Worm (Caenorhabditis elegans) whole organism, L3 larva: ENCODE data around the gene K01H12.4.
A peak's percentile ranks its signal among the peaks of the same experiment; 100 is the strongest.

ENCODE experiments used
- ceh-16 ChIP-seq: sonication (generic microtip); optimal IDR thresholded peaks from 2 replicates; lab custom pipeline; 2017; ENCODE audit warnings: missing biosample characterization, missing genetic modification characterization
- daf-12 ChIP-seq: fragments of 150-350 bp; optimal IDR thresholded peaks from 2 replicates; lab custom pipeline; 2014; ENCODE audit warnings: missing biosample characterization, missing genetic modification reagents, missing genetic modification characterization
- elt-1 ChIP-seq: fragments of 150-350 bp; optimal IDR thresholded peaks from 2 replicates; lab custom pipeline; 2014; ENCODE audit warnings: missing biosample characterization, missing genetic modification characterization
- elt-2 ChIP-seq: sonication (generic microtip); optimal IDR thresholded peaks from 2 replicates; lab custom pipeline; 2016; ENCODE audit warnings: missing genetic modification reagents, mild to moderate bottlenecking, missing genetic modification characterization, missing compliant biosample characterization
- jun-1 ChIP-seq: fragments of 150-350 bp; optimal IDR thresholded peaks from 2 replicates; lab custom pipeline; 2014; ENCODE audit warnings: missing biosample characterization, missing genetic modification reagents, missing genetic modification characterization
- lin-15B ChIP-seq: fragments of 150-350 bp; optimal IDR thresholded peaks from 2 replicates; lab custom pipeline; 2014; ENCODE audit warnings: missing biosample characterization, missing genetic modification characterization
- lin-39 ChIP-seq: fragments of 150-350 bp; optimal IDR thresholded peaks from 2 replicates; lab custom pipeline; 2018; ENCODE audit warnings: missing biosample characterization, missing genetic modification reagents, missing genetic modification characterization
- lsy-12 ChIP-seq: sonication (generic microtip); optimal IDR thresholded peaks from 2 replicates; lab custom pipeline; 2016; ENCODE audit warnings: mild to moderate bottlenecking, missing genetic modification characterization, missing compliant biosample characterization
- mdl-1 ChIP-seq: fragments of 150-350 bp; optimal IDR thresholded peaks from 2 replicates; lab custom pipeline; 2014; ENCODE audit warnings: missing biosample characterization, missing genetic modification characterization
- nfya-1 ChIP-seq: sonication (generic microtip); optimal IDR thresholded peaks from 2 replicates; lab custom pipeline; 2017; ENCODE audit warnings: missing genetic modification characterization, mild to moderate bottlenecking, missing compliant biosample characterization, antibody characterized with exemption, moderate library complexity; ENCODE audit not compliant: insufficient read depth
- nhr-11 ChIP-seq: fragments of 150-350 bp; optimal IDR thresholded peaks from 2 replicates; lab custom pipeline; 2014; ENCODE audit warnings: missing biosample characterization, missing genetic modification characterization
- nhr-67 ChIP-seq: fragments of 150-350 bp; optimal IDR thresholded peaks from 2 replicates; lab custom pipeline; 2014; ENCODE audit warnings: missing biosample characterization, missing genetic modification characterization
- pha-4 ChIP-seq: fragments of 150-350 bp; optimal IDR thresholded peaks from 2 replicates; lab custom pipeline; 2014; ENCODE audit warnings: missing biosample characterization, missing genetic modification reagents, missing genetic modification characterization
- pqm-1 ChIP-seq: fragments of 150-350 bp; optimal IDR thresholded peaks from 2 replicates; lab custom pipeline; 2017; ENCODE audit warnings: missing biosample characterization, missing genetic modification characterization, inconsistent platforms
- snpc-4 ChIP-seq: fragments of 150-350 bp; optimal IDR thresholded peaks from 2 replicates; lab custom pipeline; 2014; ENCODE audit warnings: missing biosample characterization, missing genetic modification characterization
- zag-1 ChIP-seq: fragments of 150-350 bp; optimal IDR thresholded peaks from 2 replicates; lab custom pipeline; 2014; ENCODE audit warnings: missing biosample characterization, missing genetic modification characterization
- ztf-4 ChIP-seq: fragments of 150-350 bp; optimal IDR thresholded peaks from 2 replicates; lab custom pipeline; 2014; ENCODE audit warnings: missing biosample characterization, missing genetic modification characterization

K01H12.4 gene

DNA sequence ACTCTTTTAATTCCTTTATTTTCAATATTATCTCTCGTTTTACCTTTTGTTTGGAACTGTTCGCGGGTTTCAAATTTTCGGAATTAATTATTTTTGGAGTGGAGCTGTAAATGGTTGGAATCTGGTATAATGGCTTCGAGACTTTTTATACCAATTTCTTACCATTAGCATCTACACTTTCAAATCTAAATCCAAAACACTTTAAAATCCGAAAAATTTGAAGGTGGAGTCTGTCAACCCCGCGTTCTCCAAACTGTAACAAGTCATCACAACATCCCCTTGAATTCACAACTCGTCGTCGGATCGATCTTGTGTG is 44.5 kb downstream of the K01H12.4 start, which contains the start of gene nhr-97:
TSS of gene nhr-97 (plus strand) at position 217 of the 316 bp plus-strand sequence.
- TF ChIP-seq mdl-1 (tag; lab: Kevin White, UChicago) (no peak), nhr-11 (tag; lab: Kevin White, UChicago) (no peak), jun-1 (tag; lab: Kevin White, UChicago) (no peak), daf-12 (tag; lab: Kevin White, UChicago) (no peak), ceh-16 (tag; lab: Kevin White, UChicago) (no peak), zag-1 (tag; lab: Kevin White, UChicago) (no peak), nhr-67 (tag; lab: Kevin White, UChicago) (no peak), lsy-12 (tag; lab: Kevin White, UChicago) (no peak), lin-15B (tag; lab: Kevin White, UChicago) (no peak)

DNA sequence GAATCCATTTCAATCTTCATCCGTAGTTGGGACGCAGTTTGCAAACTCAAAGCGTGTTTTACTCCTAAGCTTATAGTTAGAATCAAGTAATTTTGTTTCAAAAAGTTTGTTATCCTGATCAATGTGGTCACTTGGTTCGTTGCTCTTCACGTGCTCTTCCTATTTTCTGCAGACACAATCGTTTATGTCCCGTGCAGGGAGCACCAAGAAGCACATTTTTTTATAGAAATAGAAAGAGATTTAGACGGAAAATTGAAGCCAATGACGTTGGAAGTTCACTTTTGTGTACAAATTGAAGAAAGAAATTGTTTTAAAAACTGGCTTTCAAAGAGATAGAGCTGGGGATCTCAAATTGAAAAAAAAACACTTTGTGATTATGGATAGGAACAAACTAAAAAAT is 48.9 kb downstream of the K01H12.4 start:
- TF ChIP-seq nfya-1 (tag; lab: Kevin White, UChicago), result peak; percentile 20
- no peak for TF ChIP-seq snpc-4 (tag; lab: Kevin White, UChicago)
- TF ChIP-seq pha-4 (tag; lab: Kevin White, UChicago), result peak; percentile 22

DNA sequence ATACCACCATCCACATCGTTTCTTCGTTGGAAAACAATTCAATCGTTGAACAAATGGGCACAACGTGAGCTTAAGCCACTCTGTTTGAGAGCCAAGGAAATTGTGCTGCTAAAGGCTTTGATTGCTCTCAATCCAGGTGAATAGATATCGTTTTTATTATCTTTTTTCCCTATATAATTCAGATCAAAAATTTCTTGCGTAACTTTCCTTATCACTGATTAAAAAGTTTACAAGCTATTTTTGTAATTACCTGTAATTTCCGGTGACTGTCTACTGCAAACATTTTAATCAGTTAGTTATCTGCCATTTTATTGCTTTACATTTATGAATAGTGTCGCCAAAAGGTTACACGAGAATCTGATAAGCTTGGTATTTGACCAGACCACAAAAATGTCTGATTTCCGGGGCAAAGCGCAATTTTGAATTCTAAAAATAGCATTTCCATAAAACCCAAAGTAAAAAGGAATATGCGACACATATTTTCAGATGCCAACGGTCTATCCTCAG is 49.8 kb downstream of the K01H12.4 start:
- TF ChIP-seq pqm-1 (tag; lab: Kevin White, UChicago) (peak; percentile 91), elt-2 (tag; lab: Kevin White, UChicago) (peak; percentile 65), ztf-4 (no peak), lin-39 (tag; lab: Kevin White, UChicago) (no peak), jun-1 (tag; lab: Kevin White, UChicago) (peak; percentile 5), elt-1 (tag; lab: Kevin White, UChicago) (no peak)
- TF ChIP-seq, all 47 proteins: peak for 3
